Fruit fly (Drosophila melanogaster) ovary, adult (tissue): ENCODE measurements around the gene smal.

Source experiments
- CG17801 ChIP-seq: fragments of 200-800 bp; optimal IDR thresholded peaks from 2 replicates; lab custom pipeline; 2019; ENCODE audit warnings: missing biosample characterization, mild to moderate bottlenecking, missing genetic modification characterization, moderate library complexity; ENCODE audit not compliant: partially characterized antibody

smal gene

DNA sequence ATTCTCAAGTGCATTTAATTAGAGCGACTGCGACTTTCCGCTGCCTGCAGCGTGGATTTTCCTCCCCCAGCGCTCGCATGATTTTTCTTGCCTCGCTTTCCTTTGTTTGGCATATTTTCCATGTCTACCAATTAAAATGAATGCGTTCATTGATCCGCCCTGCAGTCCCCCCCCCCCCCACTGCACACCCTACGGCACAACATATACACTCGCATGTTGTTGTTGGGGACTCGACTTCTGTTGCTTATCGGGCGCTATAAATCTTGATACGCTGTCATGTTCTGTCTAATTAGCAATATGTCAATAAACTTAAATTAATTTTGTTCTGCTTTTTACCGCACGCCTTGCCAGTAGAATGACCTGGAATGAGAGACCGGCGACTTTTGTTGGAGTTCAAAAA is 57.5 kb downstream of the smal start:
- no peak for TF ChIP-seq CG17801 (GFP tag; lab: Kevin White, UChicago)

DNA sequence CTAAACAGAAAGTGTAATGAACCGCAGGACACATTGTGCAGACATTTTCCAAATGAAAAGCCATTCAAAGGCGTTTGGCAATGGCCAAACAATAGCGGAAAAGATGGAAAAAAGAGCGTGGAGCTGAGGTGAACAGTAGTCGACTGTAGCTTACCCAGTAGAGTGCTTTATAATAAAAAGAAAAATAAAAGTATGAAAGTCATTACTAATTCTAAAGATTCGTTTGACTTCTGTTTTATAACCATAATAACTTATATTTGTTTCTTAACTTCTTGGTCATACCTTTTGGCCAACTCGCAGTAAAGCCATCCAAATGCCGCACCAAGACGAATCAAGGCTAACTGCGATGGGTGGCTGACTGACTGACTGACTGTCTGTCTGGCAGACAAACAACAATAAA is 60.4 kb downstream of the smal start:
- no peak for TF ChIP-seq CG17801 (GFP tag; lab: Kevin White, UChicago)

dm6 chr2L:6241037-6241436 is 62.1 kb downstream of the smal start:
- no peak for TF ChIP-seq CG17801 (GFP tag; lab: Kevin White, UChicago)

dm6 chr2L:6242026-6242425 is 63.1 kb downstream of the smal start:
- TF ChIP-seq CG17801 (GFP tag; lab: Kevin White, UChicago) = no peak

DNA sequence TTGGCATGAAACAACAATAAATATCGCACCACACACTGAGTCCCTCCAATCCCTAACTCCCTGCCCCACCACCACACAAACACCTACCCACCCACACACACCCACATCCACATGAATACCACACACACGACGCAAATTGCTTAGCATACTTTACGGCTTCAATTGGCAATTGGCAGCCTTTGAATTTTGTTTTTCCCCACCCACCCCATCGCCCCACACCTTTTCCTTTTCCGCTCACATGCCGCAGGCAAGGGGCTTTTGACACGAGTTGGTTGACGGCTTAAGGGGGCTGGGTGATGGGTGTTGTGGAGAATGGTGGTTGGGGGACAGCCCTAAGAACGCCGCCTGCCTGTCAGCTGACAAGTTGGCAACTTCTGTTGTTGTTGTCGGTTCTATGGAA is 70.5 kb downstream of the smal start:
- no peak for TF ChIP-seq CG17801 (GFP tag; lab: Kevin White, UChicago)

DNA sequence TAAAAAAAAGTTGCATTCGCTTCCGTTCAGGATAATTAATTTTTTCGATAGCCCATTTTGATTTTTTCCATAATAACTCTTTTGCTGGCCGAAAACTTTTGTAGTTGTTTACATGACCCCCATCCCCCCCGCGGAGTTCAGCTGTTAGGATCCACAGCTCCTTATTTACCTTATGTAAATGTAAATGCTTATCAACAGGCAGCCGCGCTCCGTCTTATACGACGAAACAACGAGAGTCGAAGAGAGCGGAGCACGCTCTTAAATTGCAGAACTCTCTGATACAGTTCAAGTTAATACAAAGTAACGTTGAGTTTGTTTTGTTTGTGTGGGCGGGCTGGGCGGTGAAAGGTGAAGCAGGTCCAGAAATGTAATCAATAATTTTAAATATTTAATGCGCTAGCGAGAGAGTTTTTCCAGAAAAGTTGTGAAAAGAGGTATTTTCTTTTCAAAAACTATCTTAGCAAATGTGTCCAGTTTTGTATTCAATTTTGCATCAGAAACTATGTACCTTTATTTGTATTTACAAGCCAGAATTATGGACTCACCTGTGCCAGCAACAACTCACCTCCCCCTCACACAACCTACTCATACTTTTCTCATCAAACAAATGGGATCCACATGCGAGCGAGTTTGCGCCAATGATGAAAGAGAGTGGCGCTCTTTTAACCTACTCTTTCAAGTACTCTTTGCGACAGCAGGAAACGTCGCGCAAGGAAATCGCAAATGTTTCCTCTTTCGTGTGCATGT is 73.5 kb downstream of the smal start:
- TF ChIP-seq CG17801 (GFP tag; lab: Kevin White, UChicago) = no peak

dm6 chr2L:6253005-6253353 is 74.0 kb downstream of the smal start, which contains the start of gene Ddr:
Ddr (plus strand) TSS chr2L:6253123.
- TF ChIP-seq CG17801 (GFP tag; lab: Kevin White, UChicago) = no peak

DNA sequence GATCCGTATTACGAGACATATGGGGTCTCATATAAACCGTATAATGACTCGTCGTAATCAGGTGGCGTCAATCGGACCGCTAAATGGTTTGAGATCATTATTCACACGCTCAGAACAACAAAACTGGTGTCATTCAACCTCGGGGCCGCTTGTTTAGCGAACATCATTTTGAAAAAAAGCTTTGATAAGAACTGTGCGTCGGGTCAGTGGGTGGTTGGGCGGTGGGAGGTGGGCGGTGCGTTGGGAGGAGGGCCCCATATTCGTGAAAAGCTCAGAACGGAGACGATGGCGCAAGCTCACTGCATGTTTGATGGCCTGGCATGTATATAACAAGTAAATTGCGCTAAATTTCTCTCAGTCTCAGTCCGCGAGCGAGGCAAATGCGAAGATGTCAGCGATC is 76.6 kb downstream of the smal start, which contains the start of gene AANATL2:
TSS of gene AANATL2 (plus strand) at position 372 of the 400 bp plus-strand sequence.
- TF ChIP-seq CG17801 (GFP tag; lab: Kevin White, UChicago) = no peak

dm6 chr2L:6259629-6260028 is 80.7 kb downstream of the smal start:
- no peak for TF ChIP-seq CG17801 (GFP tag; lab: Kevin White, UChicago)
